Fruit fly (Drosophila melanogaster) whole organism, embryonic: ENCODE results near the gene NELF-B.

Experiments
- Abd-B ChIP-seq: fragments of 200-800 bp; sonication (Bioruptor generic); optimal IDR thresholded peaks from 2 replicates; lab custom pipeline; 2018; ENCODE audit warnings: missing biosample characterization, mild to moderate bottlenecking, missing genetic modification characterization, moderate library complexity
- Awh ChIP-seq: fragments of 200-800 bp; sonication (Bioruptor generic); IDR thresholded peaks from 2 replicates; pipeline ENCODE4, ENCODE4 v1.3.6; 2022; ENCODE audit warnings: missing biosample characterization, missing genetic modification characterization
- BEAF-32 ChIP-seq: fragments of 200-800 bp; sonication (Bioruptor generic); optimal IDR thresholded peaks from 3 replicates; lab custom pipeline; 2017; ENCODE audit warnings: missing biosample characterization, missing genetic modification characterization, mild to moderate bottlenecking, moderate library complexity, missing genetic modification reagents
- Bgb ChIP-seq: fragments of 200-800 bp; sonication (Bioruptor generic); IDR thresholded peaks from 2 replicates; pipeline ENCODE4 v1.3.6; 2022; ENCODE audit warnings: missing biosample characterization, missing genetic modification characterization; ENCODE audit not compliant: partially characterized antibody
- CG10431 ChIP-seq: fragments of 200-800 bp; sonication (Bioruptor generic); optimal IDR thresholded peaks from 3 replicates; lab custom pipeline; 2018; ENCODE audit warnings: missing biosample characterization, mild to moderate bottlenecking, missing genetic modification characterization
- CG11695 ChIP-seq: fragments of 200-800 bp; sonication (Bioruptor generic); IDR thresholded peaks from 3 replicates; pipeline ENCODE4 v1.3.6; 2022; ENCODE audit warnings: missing biosample characterization, missing genetic modification characterization
- CG12299 ChIP-seq: fragments of 200-800 bp; sonication (Bioruptor generic); optimal IDR thresholded peaks from 2 replicates; lab custom pipeline; 2018; ENCODE audit warnings: missing biosample characterization, mild to moderate bottlenecking, missing genetic modification characterization
- CG12769 ChIP-seq: fragments of 200-800 bp; sonication (Bioruptor generic); optimal IDR thresholded peaks from 2 replicates; lab custom pipeline; 2019; ENCODE audit warnings: missing biosample characterization, mild to moderate bottlenecking, missing genetic modification characterization, moderate library complexity
- CG12942 ChIP-seq: fragments of 200-800 bp; sonication (Bioruptor generic); optimal IDR thresholded peaks from 3 replicates; lab custom pipeline; 2016; ENCODE audit warnings: missing biosample characterization, missing genetic modification characterization
- CG15011 ChIP-seq: fragments of 200-800 bp; sonication (Bioruptor generic); optimal IDR thresholded peaks from 3 replicates; lab custom pipeline; 2018; ENCODE audit warnings: missing biosample characterization, mild to moderate bottlenecking, missing genetic modification characterization
- CG2199 ChIP-seq: fragments of 200-800 bp; sonication (Bioruptor generic); IDR thresholded peaks from 3 replicates; pipeline ENCODE4 v1.3.6; 2022; ENCODE audit warnings: missing biosample characterization, missing genetic modification characterization
- CG2678 ChIP-seq: fragments of 200-800 bp; sonication (Bioruptor generic); optimal IDR thresholded peaks from 3 replicates; lab custom pipeline; 2019; ENCODE audit warnings: missing biosample characterization, mild to moderate bottlenecking, missing genetic modification characterization, moderate library complexity
- CG3995 ChIP-seq: fragments of 200-800 bp; sonication (Bioruptor generic); optimal IDR thresholded peaks from 3 replicates; lab custom pipeline; 2016; ENCODE audit warnings: missing biosample characterization, missing genetic modification characterization
- CG4404 ChIP-seq: fragments of 200-800 bp; sonication (Bioruptor generic); IDR thresholded peaks from 2 replicates; pipeline ENCODE4 v1.3.6; 2022; ENCODE audit warnings: missing biosample characterization, missing genetic modification characterization
- CG4617 ChIP-seq: fragments of 200-800 bp; sonication (Bioruptor generic); optimal IDR thresholded peaks from 3 replicates; lab custom pipeline; 2016; ENCODE audit warnings: missing biosample characterization, missing genetic modification characterization, borderline replicate concordance
- CG5180 ChIP-seq: fragments of 200-800 bp; sonication (Bioruptor generic); optimal IDR thresholded peaks from 3 replicates; lab custom pipeline; 2017; ENCODE audit warnings: missing biosample characterization, missing genetic modification characterization, mild to moderate bottlenecking, moderate library complexity, missing genetic modification reagents
- CG6175 ChIP-seq: fragments of 200-800 bp; sonication (Bioruptor generic); IDR thresholded peaks from 3 replicates; pipeline ENCODE4 v1.3.6; 2022; ENCODE audit warnings: missing biosample characterization, missing genetic modification characterization
- CG6654 ChIP-seq: fragments of 200-800 bp; sonication (Bioruptor generic); optimal IDR thresholded peaks from 2 replicates; lab custom pipeline; 2017; ENCODE audit warnings: missing biosample characterization, mild to moderate bottlenecking, missing genetic modification characterization
- CG6689 ChIP-seq: fragments of 200-800 bp; sonication (Bioruptor generic); IDR thresholded peaks from 2 replicates; pipeline ENCODE4 v1.3.6; 2022; ENCODE audit warnings: missing biosample characterization, missing genetic modification characterization
- CG7987 ChIP-seq: fragments of 200-800 bp; sonication (Bioruptor generic); optimal IDR thresholded peaks from 2 replicates; lab custom pipeline; 2018; ENCODE audit warnings: missing biosample characterization, mild to moderate bottlenecking, missing genetic modification characterization, moderate library complexity
- CG8281 ChIP-seq: fragments of 200-800 bp; sonication (Bioruptor generic); optimal IDR thresholded peaks from 2 replicates; lab custom pipeline; 2018; ENCODE audit warnings: missing biosample characterization, mild to moderate bottlenecking, missing genetic modification characterization, moderate library complexity
- CG8478 ChIP-seq: fragments of >200 bp; optimal IDR thresholded peaks from 2 replicates; lab custom pipeline; 2018
- CHES-1-like ChIP-seq: fragments of 200-800 bp; sonication (Bioruptor generic); optimal IDR thresholded peaks from 2 replicates; lab custom pipeline; 2016; ENCODE audit warnings: missing biosample characterization, missing genetic modification characterization
- E2f1 ChIP-seq: fragments of 200-800 bp; sonication (Bioruptor generic); IDR thresholded peaks from 2 replicates; pipeline ENCODE4 v1.3.6; 2022; ENCODE audit warnings: missing biosample characterization, missing genetic modification characterization
- Ets97D ChIP-seq: fragments of 200-800 bp; sonication (Bioruptor generic); optimal IDR thresholded peaks from 3 replicates; lab custom pipeline; 2016; ENCODE audit warnings: missing biosample characterization, missing genetic modification characterization
- HLH4C ChIP-seq: fragments of 200-800 bp; sonication (Bioruptor generic); IDR thresholded peaks from 3 replicates; pipeline ENCODE4 v1.3.6; 2022; ENCODE audit warnings: missing biosample characterization, missing genetic modification characterization; ENCODE audit not compliant: partially characterized antibody
- HLHmδ ChIP-seq: fragments of 200-800 bp; sonication (Bioruptor generic); optimal IDR thresholded peaks from 2 replicates; lab custom pipeline; 2018; ENCODE audit warnings: missing biosample characterization, mild to moderate bottlenecking, missing genetic modification characterization, moderate library complexity
- Hr3 ChIP-seq: fragments of 200-800 bp; sonication (Bioruptor generic); optimal IDR thresholded peaks from 3 replicates; lab custom pipeline; 2016; ENCODE audit warnings: missing biosample characterization, missing genetic modification characterization
- Hr51 ChIP-seq, 2 experiments: fragments of 200-800 bp; sonication (Bioruptor generic); optimal IDR thresholded peaks; 2 replicates in 1 of 2; 3 replicates in 1 of 2; lab custom pipeline; 2016 to 2018; ENCODE audit warnings: missing biosample characterization in 2 of 2, missing genetic modification characterization in 2 of 2, mild to moderate bottlenecking in 1 of 2, moderate library complexity in 1 of 2
- Mes4 ChIP-seq: fragments of 200-800 bp; sonication (Bioruptor generic); optimal IDR thresholded peaks from 2 replicates; lab custom pipeline; 2016; ENCODE audit warnings: missing biosample characterization, missing genetic modification characterization
- Oli ChIP-seq: fragments of 200-800 bp; sonication (Bioruptor generic); optimal IDR thresholded peaks from 2 replicates; lab custom pipeline; 2018; ENCODE audit warnings: missing biosample characterization, mild to moderate bottlenecking, missing genetic modification characterization, moderate library complexity
- Rx ChIP-seq: fragments of 200-800 bp; sonication (Bioruptor generic); IDR thresholded peaks from 2 replicates; pipeline ENCODE4 v1.3.6; 2022; ENCODE audit warnings: missing biosample characterization, missing genetic modification characterization
- Scr ChIP-seq: fragments of 200-800 bp; sonication (Bioruptor generic); IDR thresholded peaks from 2 replicates; pipeline ENCODE4 v1.3.6; 2022; ENCODE audit warnings: missing biosample characterization, missing genetic modification characterization; ENCODE audit not compliant: partially characterized antibody
- Six4 ChIP-seq: fragments of 200-800 bp; sonication (Bioruptor generic); optimal IDR thresholded peaks from 2 replicates; lab custom pipeline; 2016; ENCODE audit warnings: missing biosample characterization, missing genetic modification characterization
- ato ChIP-seq: fragments of 200-800 bp; sonication (Bioruptor generic); IDR thresholded peaks from 2 replicates; pipeline ENCODE4 v1.3.6; 2022; ENCODE audit warnings: missing biosample characterization, missing genetic modification characterization; ENCODE audit not compliant: partially characterized antibody
- caup ChIP-seq: fragments of 200-800 bp; sonication (Bioruptor generic); optimal IDR thresholded peaks from 3 replicates; lab custom pipeline; 2017; ENCODE audit warnings: missing biosample characterization, mild to moderate bottlenecking, missing genetic modification characterization, moderate library complexity; ENCODE audit not compliant: severe bottlenecking
- chm ChIP-seq: fragments of 200-800 bp; sonication (Bioruptor generic); IDR thresholded peaks from 2 replicates; pipeline ENCODE4 v1.3.6; 2022; ENCODE audit warnings: missing biosample characterization, missing genetic modification characterization
- esg ChIP-seq: fragments of 200-800 bp; sonication (Bioruptor generic); conservative IDR thresholded peaks from 2 replicates; pipeline ENCODE4 v1.3.6; 2022; ENCODE audit warnings: missing biosample characterization, missing genetic modification characterization
- fru ChIP-seq: fragments of >200 bp; optimal IDR thresholded peaks from 2 replicates; lab custom pipeline; 2017
- ftz-f1 ChIP-seq: fragments of 200-800 bp; sonication (Bioruptor generic); optimal IDR thresholded peaks from 2 replicates; lab custom pipeline; 2016; ENCODE audit warnings: missing biosample characterization, missing genetic modification characterization
- hkb ChIP-seq, 2 experiments: fragments of 200-800 bp in 1 of 2; fragments of >200 bp in 1 of 2; sonication (Bioruptor generic) in 1 of 2; IDR thresholded peaks in 1 of 2; optimal IDR thresholded peaks in 1 of 2; 2 replicates each; pipeline versions ENCODE4 v1.3.6 to Lab custom; 2017 to 2022; ENCODE audit warnings: missing biosample characterization in 1 of 2, missing genetic modification characterization in 1 of 2
- lilli ChIP-seq: fragments of 200-800 bp; sonication (Bioruptor generic); optimal IDR thresholded peaks from 3 replicates; lab custom pipeline; 2016; ENCODE audit warnings: missing biosample characterization, missing genetic modification characterization
- org-1 ChIP-seq: fragments of 200-800 bp; sonication (Bioruptor generic); optimal IDR thresholded peaks from 2 replicates; lab custom pipeline; 2017; ENCODE audit warnings: missing biosample characterization, missing genetic modification characterization
- pzg ChIP-seq: fragments of 200-800 bp; sonication (Bioruptor generic); optimal IDR thresholded peaks from 3 replicates; lab custom pipeline; 2018; ENCODE audit warnings: missing biosample characterization, mild to moderate bottlenecking, missing genetic modification characterization, moderate library complexity
- stc ChIP-seq: fragments of 200-800 bp; sonication (Bioruptor generic); IDR thresholded peaks from 2 replicates; pipeline ENCODE4 v1.3.6; 2022; ENCODE audit warnings: missing biosample characterization, missing genetic modification characterization
- trem ChIP-seq: fragments of 200-800 bp; optimal IDR thresholded peaks from 3 replicates; lab custom pipeline; 2019; ENCODE audit warnings: missing biosample characterization, mild to moderate bottlenecking, missing genetic modification characterization, moderate library complexity
- unpg ChIP-seq: fragments of 200-800 bp; sonication (Bioruptor generic); optimal IDR thresholded peaks from 3 replicates; lab custom pipeline; 2018; ENCODE audit warnings: missing biosample characterization, mild to moderate bottlenecking, missing genetic modification characterization, moderate library complexity
- vvl ChIP-seq: fragments of 200-800 bp; sonication (Bioruptor generic); IDR thresholded peaks from 2 replicates; pipeline ENCODE4 v1.3.6; 2022; ENCODE audit warnings: missing biosample characterization, missing genetic modification characterization
- zf30C ChIP-seq: fragments of 200-800 bp; sonication (Bioruptor generic); optimal IDR thresholded peaks from 3 replicates; lab custom pipeline; 2018; ENCODE audit warnings: missing biosample characterization, mild to moderate bottlenecking, missing genetic modification characterization
- zfh2 ChIP-seq: fragments of 200-800 bp; sonication (Bioruptor generic); optimal IDR thresholded peaks from 2 replicates; lab custom pipeline; 2016; ENCODE audit warnings: missing biosample characterization, missing genetic modification characterization

NELF-B gene

dm6 chrX:7700239-7700793 is 27.8 kb downstream of the NELF-B start (continued):
- TF ChIP-seq HLH4C (GFP tag; lab: Robert Waterston, UW), result no peak
- peak; percentile 89 for TF ChIP-seq CG11695
- TF ChIP-seq Abd-B (GFP tag; lab: Kevin White, UChicago), result peak; percentile 89
- TF ChIP-seq CG5180 (GFP tag; lab: Kevin White, UChicago), result peak; percentile 81
- TF ChIP-seq unpg (GFP tag; lab: Kevin White, UChicago), result peak; percentile 92
- peak; percentile 79 for TF ChIP-seq CG3995 (GFP tag; lab: Kevin White, UChicago)
- TF ChIP-seq caup, result peak; percentile 91
- TF ChIP-seq CG4617 (GFP tag; lab: Kevin White, UChicago), result peak; percentile 70
- peak; percentile 55 for TF ChIP-seq CG8281
- TF ChIP-seq Bgb, result no peak
- peak; percentile 77 for TF ChIP-seq CG12299
- no peak for TF ChIP-seq BEAF-32 (GFP tag; lab: Kevin White, UChicago)
- peak; percentile 77 for TF ChIP-seq CG15011 (GFP tag; lab: Kevin White, UChicago)
- TF ChIP-seq lilli (GFP tag; lab: Kevin White, UChicago), result peak; percentile 86
- peak; percentile 18 for TF ChIP-seq pzg
- peak; percentile 95 for TF ChIP-seq Rx (GFP tag; lab: Robert Waterston, UW)
- peak; percentile 93 for TF ChIP-seq Oli (tag; lab: Kevin White, UChicago)
- peak; percentile 98 for TF ChIP-seq CG12769
- TF ChIP-seq zf30C (GFP tag; lab: Kevin White, UChicago), result no peak
- no peak for TF ChIP-seq fru (lab: Kevin White, UChicago)
- TF ChIP-seq HLHmδ (GFP tag; lab: Kevin White, UChicago), result no peak
- TF ChIP-seq Scr (GFP tag; lab: Robert Waterston, UW), result no peak
- TF ChIP-seq chm, result peak; percentile 94
- TF ChIP-seq org-1 (GFP tag; lab: Kevin White, UChicago), result peak; percentile 85
- peak; percentile 82 for TF ChIP-seq Mes4
- peak; percentile 90 for TF ChIP-seq CG12942
- TF ChIP-seq hkb (optimal IDR thresholded peaks at IDR 0.05; lab: Kevin White, UChicago), result no peak
- TF ChIP-seq hkb (GFP tag; IDR thresholded peaks at IDR 0.05; lab: Robert Waterston, UW), result peak; percentile 92
- TF ChIP-seq CG8478 (lab: Kevin White, UChicago), result no peak
- peak; percentile 68 for TF ChIP-seq Ets97D (GFP tag; lab: Kevin White, UChicago)
- peak; percentile 93 for TF ChIP-seq CG2199 (GFP tag; lab: Robert Waterston, UW)
- TF ChIP-seq CHES-1-like (GFP tag; lab: Kevin White, UChicago), result peak; percentile 99
- TF ChIP-seq esg (GFP tag; lab: Robert Waterston, UW), result peak; percentile 94
- TF ChIP-seq CG6689 (GFP tag; lab: Robert Waterston, UW), result peak; percentile 92
- peak; percentile 86 for TF ChIP-seq stc
- TF ChIP-seq Hr51 (GFP tag; optimal IDR thresholded peaks at IDR 0.05; lab: Kevin White, UChicago), result peak; percentile 81 to 91
- TF ChIP-seq CG6175, result peak; percentile 91
- TF ChIP-seq CG4404 (GFP tag; lab: Robert Waterston, UW), result peak; percentile 78
- peak; percentile 94 for TF ChIP-seq E2f1 (GFP tag; lab: Robert Waterston, UW)
- peak; percentile 96 for TF ChIP-seq zfh2 (GFP tag; lab: Kevin White, UChicago)
- TF ChIP-seq ftz-f1 (GFP tag; lab: Kevin White, UChicago), result peak; percentile 49
- peak; percentile 97 for TF ChIP-seq vvl
- peak; percentile 80 for TF ChIP-seq CG7987 (GFP tag; lab: Kevin White, UChicago)
- TF ChIP-seq CG6654 (GFP tag; lab: Kevin White, UChicago), result peak; percentile 74
- TF ChIP-seq CG10431 (GFP tag; lab: Kevin White, UChicago), result no peak
- peak; percentile 86 for TF ChIP-seq Six4 (GFP tag; lab: Kevin White, UChicago)
- TF ChIP-seq Hr3 (GFP tag; lab: Kevin White, UChicago), result peak; percentile 83
- peak; percentile 94 for TF ChIP-seq Awh (GFP tag; lab: Robert Waterston, UW)
- TF ChIP-seq CG2678, result peak; percentile 90
- peak; percentile 34 for TF ChIP-seq trem (tag; lab: Kevin White, UChicago)
- no peak for TF ChIP-seq ato (GFP tag; lab: Robert Waterston, UW)
